Fruit fly (Drosophila melanogaster): ENCODE results near the gene CG7720.

CG7720 gene

DNA sequence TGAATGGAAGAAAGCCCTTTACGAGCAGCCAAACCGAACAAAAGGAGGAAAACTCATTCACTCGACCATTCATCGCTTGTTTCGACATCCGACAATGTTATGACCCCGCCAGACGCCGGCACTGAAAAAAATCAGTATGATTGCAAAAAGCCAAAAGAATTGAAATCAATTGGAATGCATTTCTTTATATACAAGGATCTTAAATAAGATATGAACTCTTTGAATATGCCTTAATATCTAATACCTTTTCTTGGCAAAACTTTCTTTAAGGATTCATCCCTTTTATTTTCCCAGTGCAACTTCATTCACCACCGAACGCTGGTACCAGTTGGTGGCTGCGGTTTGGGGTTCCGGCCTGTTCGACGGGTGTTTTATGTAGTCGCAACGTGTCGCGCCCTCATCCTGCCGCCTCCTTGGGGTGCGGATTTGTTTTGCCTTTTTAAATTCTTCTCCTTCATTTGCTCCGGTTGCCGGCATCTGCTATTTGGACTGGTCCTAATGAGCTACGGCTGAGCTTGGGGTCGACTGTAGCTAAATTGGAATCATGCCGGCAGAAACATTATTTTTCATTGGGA lies 75.1 kb downstream of the CG7720 start (continued):
- peak; percentile 72 for TF ChIP-seq CG4820 (GFP tag; optimal IDR thresholded peaks at IDR 0.05)
- peak; percentile 92 for TF ChIP-seq ci (GFP tag; IDR thresholded peaks at IDR 0.05)
- peak; percentile 94 for TF ChIP-seq CG10543 (GFP tag; optimal IDR thresholded peaks at IDR 0.05)
- no peak for TF ChIP-seq CG1832 (GFP tag; optimal IDR thresholded peaks at IDR 0.05)
- peak; percentile 57; the same call in 1 of the 2 replicates for TF ChIP-seq CG5953 (GFP tag; IDR thresholded peaks at IDR 0.05)
- peak; percentile 90 for TF ChIP-seq Xrp1 (GFP tag; IDR thresholded peaks at IDR 0.05)
- peak; percentile 81 for TF ChIP-seq Side (GFP tag; optimal IDR thresholded peaks at IDR 0.05)
- TF ChIP-seq slp2 (GFP tag; optimal IDR thresholded peaks at IDR 0.05) = peak; percentile 58
- peak; percentile 86 for TF ChIP-seq tgo (GFP tag; IDR thresholded peaks at IDR 0.05)
- peak; percentile 62 for TF ChIP-seq CG4404 (GFP tag; IDR thresholded peaks at IDR 0.05)
- TF ChIP-seq Kr (GFP tag; optimal IDR thresholded peaks at IDR 0.05) = no peak
- peak; percentile 55 for TF ChIP-seq CG30431 (GFP tag; optimal IDR thresholded peaks at IDR 0.05)
- TF ChIP-seq CG32532 (GFP tag; IDR thresholded peaks at IDR 0.05) = peak; percentile 87
- TF ChIP-seq nom (GFP tag; optimal IDR thresholded peaks at IDR 0.05) = peak; percentile 17
- no peak for TF ChIP-seq CG4854 (GFP tag; optimal IDR thresholded peaks at IDR 0.05)
- peak; percentile 86 for TF ChIP-seq CG10209 (GFP tag; optimal IDR thresholded peaks at IDR 0.05)
- TF ChIP-seq Lpt (GFP tag; optimal IDR thresholded peaks at IDR 0.05) = no peak
- peak; percentile 89 for TF ChIP-seq scrt (GFP tag; optimal IDR thresholded peaks at IDR 0.05)
- TF ChIP-seq stwl (tag; optimal IDR thresholded peaks at IDR 0.05) = no peak
- TF ChIP-seq pnt (GFP tag; optimal IDR thresholded peaks at IDR 0.05) = peak; percentile 81
- TF ChIP-seq E2f2 (GFP tag; IDR thresholded peaks at IDR 0.05) = peak; percentile 63
- TF ChIP-seq unc-4 (GFP tag; IDR thresholded peaks at IDR 0.05; ENCODE audit: partially characterized antibody) = no peak
- peak; percentile 82 for TF ChIP-seq Oli (tag; optimal IDR thresholded peaks at IDR 0.05)
- peak; percentile 84 for TF ChIP-seq Blimp-1 (GFP tag; optimal IDR thresholded peaks at IDR 0.05)
- TF ChIP-seq zen2 (GFP tag; IDR thresholded peaks at IDR 0.05; ENCODE audit: partially characterized antibody) = no peak
- peak; percentile 52; the same call in 1 of the 3 replicates for TF ChIP-seq CG11093 (GFP tag; IDR thresholded peaks at IDR 0.05)
- peak; percentile 36 for TF ChIP-seq CG10274 (GFP tag; optimal IDR thresholded peaks at IDR 0.05)
- peak in 1 of 3 experiments; percentile 63 for TF ChIP-seq lola (GFP tag; optimal IDR thresholded peaks at IDR 0.05)
- peak; percentile 76 for TF ChIP-seq az2 (GFP tag; optimal IDR thresholded peaks at IDR 0.05)
- TF ChIP-seq vvl (GFP tag; IDR thresholded peaks at IDR 0.05) = peak; percentile 89
- TF ChIP-seq TFAM (GFP tag; optimal IDR thresholded peaks at IDR 0.05) = peak; percentile 26
- peak; percentile 82 for TF ChIP-seq Asciz (GFP tag; optimal IDR thresholded peaks at IDR 0.05)
- TF ChIP-seq CG2199 (GFP tag; IDR thresholded peaks at IDR 0.05) = no peak
- TF ChIP-seq CG10462 (GFP tag; optimal IDR thresholded peaks at IDR 0.05) = peak; percentile 55
- peak; percentile 6 for TF ChIP-seq CG4282 (GFP tag; optimal IDR thresholded peaks at IDR 0.05)
- peak; percentile 80 for TF ChIP-seq dan (GFP tag; IDR thresholded peaks at IDR 0.05)
- peak; percentile 39 for TF ChIP-seq pros (GFP tag; optimal IDR thresholded peaks at IDR 0.05)
- TF ChIP-seq klu (GFP tag; IDR thresholded peaks at IDR 0.05) = peak; percentile 63; the same call in 1 of the 2 replicates
- TF ChIP-seq tll (GFP tag; optimal IDR thresholded peaks at IDR 0.05) = no peak
- peak; percentile 56 for TF ChIP-seq CG10321 (GFP tag; IDR thresholded peaks at IDR 0.05)
- peak; percentile 85 for TF ChIP-seq Xbp1 (GFP tag; optimal IDR thresholded peaks at IDR 0.05)
- peak; percentile 78 for TF ChIP-seq fd3F (GFP tag; optimal IDR thresholded peaks at IDR 0.05)
- TF ChIP-seq NK7.1 (GFP tag; optimal IDR thresholded peaks at IDR 0.05) = peak; percentile 65
- peak; percentile 92 for TF ChIP-seq row (GFP tag; IDR thresholded peaks at IDR 0.05)
- peak; percentile 65 for TF ChIP-seq CG33213 (GFP tag; optimal IDR thresholded peaks at IDR 0.05)
- TF ChIP-seq CG9215 (GFP tag; IDR thresholded peaks at IDR 0.05) = peak; percentile 63
- peak; percentile 73 for TF ChIP-seq CG9932 (GFP tag; IDR thresholded peaks at IDR 0.05)
- no peak for TF ChIP-seq CkIIα-i1 (GFP tag; IDR thresholded peaks at IDR 0.05)
- peak; percentile 59; the same call in 1 of the 2 replicates for TF ChIP-seq toy (GFP tag; IDR thresholded peaks at IDR 0.05)
- peak; percentile 78 for TF ChIP-seq zfh2 (GFP tag; optimal IDR thresholded peaks at IDR 0.05)

Data from whole organism, embryonic.